Fruit fly (Drosophila melanogaster): Measurements from ENCODE around the gene CG34241.

The CG34241 gene

DNA sequence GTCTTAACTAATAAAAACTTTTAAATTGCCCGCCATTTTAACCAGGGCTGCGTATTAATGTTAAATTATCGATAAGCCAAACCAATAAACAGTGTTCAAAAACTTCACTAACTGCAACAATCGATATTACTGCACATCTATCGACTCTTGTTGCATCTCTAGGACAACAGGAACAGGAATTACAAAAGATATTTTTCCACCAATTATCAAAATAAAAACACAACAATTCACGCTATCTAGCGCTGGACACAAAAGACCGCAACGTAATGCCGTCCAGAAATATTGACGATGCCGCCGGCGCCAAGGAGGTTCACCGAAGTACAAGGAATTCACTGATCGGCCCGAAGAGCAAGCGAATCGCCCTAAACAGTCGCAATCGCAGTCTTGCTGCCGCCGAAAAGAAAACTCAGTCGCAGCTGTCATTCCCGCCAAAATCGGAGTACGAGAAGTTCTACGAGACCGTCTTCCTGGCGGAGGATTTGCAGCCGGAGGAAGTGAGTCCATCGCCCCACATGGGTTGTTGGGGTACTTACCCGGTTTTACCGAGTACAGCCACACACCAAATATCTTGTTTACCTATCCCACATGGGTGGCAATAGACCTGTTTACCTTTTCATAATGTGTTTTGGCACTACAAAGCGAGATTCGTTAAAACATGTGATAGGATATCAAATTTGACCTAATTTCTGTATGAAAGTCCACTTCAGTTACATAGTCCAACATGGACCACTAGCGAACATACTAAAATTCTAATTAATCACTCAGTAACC, 11.6 kb upstream of the CG34241 start, which contains the start of gene vers (continued):
- TF ChIP-seq gfzf (GFP tag; optimal IDR thresholded peaks at IDR 0.05) (peak; percentile 12), CG11696 (GFP tag; IDR thresholded peaks at IDR 0.05) (no peak), MESR4 (GFP tag; optimal IDR thresholded peaks at IDR 0.05) (peak; percentile 67), br (optimal IDR thresholded peaks at IDR 0.05) (no peak), pfk (GFP tag; optimal IDR thresholded peaks at IDR 0.05) (no peak), lbe (GFP tag; optimal IDR thresholded peaks at IDR 0.05) (peak; percentile 41), rib (GFP tag; IDR thresholded peaks at IDR 0.05) (no peak), Ada2b (GFP tag; IDR thresholded peaks at IDR 0.05) (no peak), lola (GFP tag; optimal IDR thresholded peaks at IDR 0.05) (no peak), kah (GFP tag; optimal IDR thresholded peaks at IDR 0.05) (no peak), pnt (GFP tag; optimal IDR thresholded peaks at IDR 0.05) (no peak), bbx (GFP tag; IDR thresholded peaks at IDR 0.05; ENCODE audit: partially characterized antibody) (peak; percentile 95), CG4328 (GFP tag; optimal IDR thresholded peaks at IDR 0.05) (no peak), pita (GFP tag; optimal IDR thresholded peaks at IDR 0.05) (no peak), tap (tag; optimal IDR thresholded peaks at IDR 0.05) (no peak), Ptx1 (GFP tag; IDR thresholded peaks at IDR 0.05) (no peak), CG7963 (GFP tag; IDR thresholded peaks at IDR 0.05; ENCODE audit: partially characterized antibody) (peak; percentile 82), CG10209 (GFP tag; optimal IDR thresholded peaks at IDR 0.05) (no peak), bcd (GFP tag; optimal IDR thresholded peaks at IDR 0.05) (no peak), CG17186 (GFP tag; optimal IDR thresholded peaks at IDR 0.05) (peak; percentile 9), CG2129 (GFP tag; IDR thresholded peaks at IDR 0.05; ENCODE audit: partially characterized antibody) (peak; percentile 89), jigr1 (GFP tag; IDR thresholded peaks at IDR 0.05) (no peak), CG12942 (GFP tag; optimal IDR thresholded peaks at IDR 0.05) (no peak), CG6791 (GFP tag; IDR thresholded peaks at IDR 0.05; ENCODE audit: partially characterized antibody) (peak; percentile 94), CG10565 (GFP tag; optimal IDR thresholded peaks at IDR 0.05) (no peak), CTCF (GFP tag; optimal IDR thresholded peaks at IDR 0.05) (no peak), mirr (GFP tag; optimal IDR thresholded peaks at IDR 0.05) (no peak), fd96Cb (tag; optimal IDR thresholded peaks at IDR 0.05) (no peak), CG10543 (GFP tag; optimal IDR thresholded peaks at IDR 0.05) (no peak), gsb-n (tag; optimal IDR thresholded peaks at IDR 0.05) (peak; percentile 19), emc (GFP tag; optimal IDR thresholded peaks at IDR 0.05) (no peak), ac (GFP tag; optimal IDR thresholded peaks at IDR 0.05) (no peak), exex (tag; optimal IDR thresholded peaks at IDR 0.05) (no peak), dan (GFP tag; IDR thresholded peaks at IDR 0.05) (no peak), Nf-YC (tag; optimal IDR thresholded peaks at IDR 0.05) (no peak), CG10979 (tag; optimal IDR thresholded peaks at IDR 0.05) (no peak), Sox102F (GFP tag; optimal IDR thresholded peaks at IDR 0.05) (no peak), schlank (tag; optimal IDR thresholded peaks at IDR 0.05) (no peak), org-1 (GFP tag; optimal IDR thresholded peaks at IDR 0.05) (no peak), CG17328 (GFP tag; IDR thresholded peaks at IDR 0.05) (no peak), sob (GFP tag; IDR thresholded peaks at IDR 0.05) (peak; percentile 56), CG12236 (GFP tag; optimal IDR thresholded peaks at IDR 0.05) (no peak), D19B (GFP tag; optimal IDR thresholded peaks at IDR 0.05) (no peak), HLH54F (GFP tag; optimal IDR thresholded peaks at IDR 0.05) (peak; percentile 25), nau (GFP tag; optimal IDR thresholded peaks at IDR 0.05) (no peak), twi (tag; optimal IDR thresholded peaks at IDR 0.05) (no peak), CG2712 (tag; optimal IDR thresholded peaks at IDR 0.05) (peak; percentile 51), nerfin-2 (GFP tag; IDR thresholded peaks at IDR 0.05; ENCODE audit: partially characterized antibody) (peak; percentile 83), CG11398 (GFP tag; optimal IDR thresholded peaks at IDR 0.05) (no peak), CG15514 (GFP tag; optimal IDR thresholded peaks at IDR 0.05) (peak; percentile 56)
